Worm (Caenorhabditis elegans) whole organism, L4/young adult: ENCODE results near the gene poml-4.

Experiments
- W03F9.2 ChIP-seq: fragments of 150-350 bp; optimal IDR thresholded peaks from 2 replicates; lab custom pipeline; 2014; ENCODE audit warnings: missing biosample characterization, missing genetic modification characterization
- him-1 ChIP-seq: sonication (generic microtip); optimal IDR thresholded peaks from 2 replicates; lab custom pipeline; 2016; ENCODE audit warnings: missing genotype, missing genetic modification reagents, missing genetic modification characterization, missing compliant biosample characterization

DNA sequence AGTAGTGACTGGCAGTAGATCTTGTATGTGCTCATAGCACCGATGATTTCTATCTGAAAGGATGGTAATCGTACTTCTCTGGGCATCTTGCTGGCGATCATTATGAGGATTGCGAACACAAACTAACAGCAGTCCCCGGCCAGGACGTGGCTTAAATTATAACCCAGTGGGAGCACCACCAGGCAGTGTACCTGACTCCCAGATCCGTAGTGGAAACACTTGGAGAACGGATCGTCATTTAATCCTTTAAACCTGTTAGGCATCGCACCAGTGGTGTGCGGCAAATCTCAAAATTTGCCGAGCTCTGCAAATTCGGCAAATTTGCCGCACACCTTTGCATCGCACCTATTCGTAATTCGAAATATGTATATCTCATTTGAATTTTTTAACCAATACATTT, 26.9 kb downstream of the poml-4 start, which contains the start of gene K05F6.8:
- TF ChIP-seq him-1 (tag; lab: Kevin White, UChicago) (no peak), W03F9.2 (tag; lab: Kevin White, UChicago) (no peak)
